Fruit fly (Drosophila melanogaster): ENCODE results near the gene CG31464.

CG31464 gene

dm6 chr3R:8305110-8305509, 14.1 kb downstream of the CG31464 start, which contains the start of gene Sgt1 (continued):
- TF ChIP-seq CG14860 (GFP tag; IDR thresholded peaks at IDR 0.05; ENCODE audit: partially characterized antibody) (peak; percentile 84), CG10274 (GFP tag; optimal IDR thresholded peaks at IDR 0.05) (no peak), Hsf (GFP tag; optimal IDR thresholded peaks at IDR 0.05) (peak; percentile 60), CG33213 (GFP tag; optimal IDR thresholded peaks at IDR 0.05) (peak; percentile 80), CG7987 (GFP tag; optimal IDR thresholded peaks at IDR 0.05) (peak; percentile 39), kah (GFP tag; optimal IDR thresholded peaks at IDR 0.05) (no peak), TFAM (GFP tag; optimal IDR thresholded peaks at IDR 0.05) (no peak), CG4404 (GFP tag; IDR thresholded peaks at IDR 0.05) (no peak), Blimp-1 (GFP tag; optimal IDR thresholded peaks at IDR 0.05) (no peak), chn (GFP tag; optimal IDR thresholded peaks at IDR 0.05) (peak; percentile 43), mirr (GFP tag; optimal IDR thresholded peaks at IDR 0.05) (no peak), CG7556 (GFP tag; optimal IDR thresholded peaks at IDR 0.05) (no peak), CG4424 (GFP tag; optimal IDR thresholded peaks at IDR 0.05) (no peak), Camta (GFP tag; optimal IDR thresholded peaks at IDR 0.05) (no peak), gfzf (GFP tag; optimal IDR thresholded peaks at IDR 0.05) (peak; percentile 56), CG6765 (GFP tag; optimal IDR thresholded peaks at IDR 0.05) (no peak), danr (GFP tag; IDR thresholded peaks at IDR 0.05) (no peak), Hmr (GFP tag; optimal IDR thresholded peaks at IDR 0.05) (peak; percentile 77), exex (tag; optimal IDR thresholded peaks at IDR 0.05) (peak; percentile 73), ftz-f1 (GFP tag; optimal IDR thresholded peaks at IDR 0.05) (no peak), Fer1 (GFP tag; optimal IDR thresholded peaks at IDR 0.05) (peak; percentile 21), CG8765 (GFP tag; IDR thresholded peaks at IDR 0.05) (0 out of 2 replicates have a peak, but pooled peaks have one; percentile 9), CG17829 (tag; optimal IDR thresholded peaks at IDR 0.05) (peak; percentile 63), knrl (GFP tag; IDR thresholded peaks at IDR 0.05; ENCODE audit: partially characterized antibody) (peak; percentile 74), CG34376 (GFP tag; optimal IDR thresholded peaks at IDR 0.05) (peak; percentile 78), Asciz (GFP tag; optimal IDR thresholded peaks at IDR 0.05) (no peak), inv (GFP tag; IDR thresholded peaks at IDR 0.05; ENCODE audit: partially characterized antibody) (peak; percentile 67), CG18619 (GFP tag; optimal IDR thresholded peaks at IDR 0.05) (peak; percentile 22), CG6654 (GFP tag; optimal IDR thresholded peaks at IDR 0.05) (no peak), CG6791 (GFP tag; IDR thresholded peaks at IDR 0.05; ENCODE audit: partially characterized antibody) (peak; percentile 86), Dip3 (GFP tag; optimal IDR thresholded peaks at IDR 0.05) (peak; percentile 23), CG12219 (GFP tag; optimal IDR thresholded peaks at IDR 0.05) (no peak), jing (GFP tag; optimal IDR thresholded peaks at IDR 0.05) (no peak), ara (GFP tag; IDR thresholded peaks at IDR 0.05) (no peak), CG15601 (tag; optimal IDR thresholded peaks at IDR 0.05) (peak; percentile 59), E2f1 (GFP tag; IDR thresholded peaks at IDR 0.05) (no peak), CG15479 (GFP tag; optimal IDR thresholded peaks at IDR 0.05) (no peak), CG11696 (GFP tag; IDR thresholded peaks at IDR 0.05) (no peak), aop (GFP tag; IDR thresholded peaks at IDR 0.05) (no peak), tup (GFP tag; optimal IDR thresholded peaks at IDR 0.05) (no peak), Hr51 (GFP tag; optimal IDR thresholded peaks at IDR 0.05) (peak in 1 of 2 experiments; percentile 17), lab (GFP tag; optimal IDR thresholded peaks at IDR 0.05) (no peak), CG1832 (GFP tag; optimal IDR thresholded peaks at IDR 0.05) (no peak), jigr1 (GFP tag; IDR thresholded peaks at IDR 0.05) (no peak), CG1024 (GFP tag; IDR thresholded peaks at IDR 0.05) (no peak), kni (GFP tag; optimal IDR thresholded peaks at IDR 0.05) (no peak), CG12104 (GFP tag; optimal IDR thresholded peaks at IDR 0.05) (no peak), fd96Cb (tag; optimal IDR thresholded peaks at IDR 0.05) (no peak), CG13894 (tag; optimal IDR thresholded peaks at IDR 0.05) (no peak), CG6689 (GFP tag; IDR thresholded peaks at IDR 0.05) (no peak)
